Worm (Caenorhabditis elegans) whole organism, L1 larva: ENCODE data around the gene bcf-1.
A peak's percentile ranks its signal among the peaks of the same experiment; 100 is the strongest.

Source experiments
- C16A3.4 ChIP-seq: fragments of 150-350 bp; optimal IDR thresholded peaks from 2 replicates; lab custom pipeline; 2014; ENCODE audit warnings: missing biosample characterization, missing genetic modification characterization
- aha-1 ChIP-seq: fragments of 150-350 bp; optimal IDR thresholded peaks from 2 replicates; lab custom pipeline; 2014; ENCODE audit warnings: missing biosample characterization, missing genetic modification characterization
- alr-1 ChIP-seq: fragments of 200-800 bp; sonication (Bioruptor generic); optimal IDR thresholded peaks from 2 replicates; lab custom pipeline; 2018; ENCODE audit warnings: borderline replicate concordance, mild to moderate bottlenecking, missing genetic modification characterization, missing compliant biosample characterization
- aly-2 ChIP-seq: fragments of 150-350 bp; optimal IDR thresholded peaks from 2 replicates; lab custom pipeline; 2014; ENCODE audit warnings: missing biosample characterization, missing genetic modification characterization
- ama-1 ChIP-seq: fragments of 150-350 bp; optimal IDR thresholded peaks from 2 replicates; lab custom pipeline; 2014
- ceh-63 ChIP-seq: fragments of 200-800 bp; sonication (Bioruptor generic); optimal IDR thresholded peaks from 2 replicates; lab custom pipeline; 2018; ENCODE audit warnings: mild to moderate bottlenecking, missing genetic modification characterization, missing compliant biosample characterization
- ceh-90 ChIP-seq: sonication (generic microtip); optimal IDR thresholded peaks from 2 replicates; lab custom pipeline; 2016; ENCODE audit warnings: missing genetic modification characterization, missing compliant biosample characterization
- ces-1 ChIP-seq: fragments of 150-350 bp; optimal IDR thresholded peaks from 2 replicates; lab custom pipeline; 2014; ENCODE audit warnings: missing biosample characterization, missing genetic modification reagents, missing genetic modification characterization
- efl-1 ChIP-seq, 4 experiments: fragments of 150-350 bp; optimal IDR thresholded peaks in 3 of 4; peaks in 1 of 4; 1 replicate in 1 of 4; 2 replicates in 3 of 4; lab custom pipeline; 2014; ENCODE audit warnings: missing biosample characterization in 2 of 4, missing genetic modification characterization in 2 of 4, missing genetic modification reagents in 2 of 4
- efl-3 ChIP-seq: fragments of 200-800 bp; sonication (Bioruptor generic); optimal IDR thresholded peaks from 2 replicates; lab custom pipeline; 2018; ENCODE audit warnings: mild to moderate bottlenecking, missing genetic modification characterization, missing compliant biosample characterization
- egl-13 ChIP-seq: sonication (generic microtip); optimal IDR thresholded peaks from 2 replicates; lab custom pipeline; 2016; ENCODE audit warnings: missing genotype, missing genetic modification reagents, missing genetic modification characterization, missing compliant biosample characterization
- elt-2 ChIP-seq: sonication (generic microtip); optimal IDR thresholded peaks from 2 replicates; lab custom pipeline; 2016; ENCODE audit warnings: missing genetic modification characterization, mild to moderate bottlenecking, inconsistent platforms, missing compliant biosample characterization, missing genetic modification reagents
- elt-3 ChIP-seq, 6 experiments: fragments of 150-350 bp in 1 of 6; sonication (generic microtip); optimal IDR thresholded peaks; 2 replicates each; lab custom pipeline; 2017 to 2018; ENCODE audit warnings: missing biosample characterization in 6 of 6, missing genetic modification characterization in 6 of 6, inconsistent platforms in 1 of 6
- ets-5 ChIP-seq: fragments of 200-800 bp; sonication (Bioruptor generic); IDR thresholded peaks from 2 replicates; pipeline ENCODE4 v1.3.6; 2022; ENCODE audit warnings: missing genetic modification characterization, missing compliant biosample characterization
- fkh-10 ChIP-seq: sonication (generic microtip); optimal IDR thresholded peaks from 2 replicates; lab custom pipeline; 2017; ENCODE audit warnings: missing biosample characterization, missing genetic modification reagents, missing genetic modification characterization
- fos-1 ChIP-seq: fragments of 150-350 bp; optimal IDR thresholded peaks from 2 replicates; lab custom pipeline; 2014; ENCODE audit warnings: missing biosample characterization, missing genetic modification characterization
- hlh-17 ChIP-seq: fragments of 200-800 bp; sonication (Bioruptor generic); optimal IDR thresholded peaks from 2 replicates; lab custom pipeline; 2018; ENCODE audit warnings: missing genetic modification characterization, mild to moderate bottlenecking, missing compliant biosample characterization, moderate library complexity, borderline replicate concordance
- hlh-4 ChIP-seq: sonication (generic microtip); optimal IDR thresholded peaks from 2 replicates; lab custom pipeline; 2016; ENCODE audit warnings: mild to moderate bottlenecking, missing genetic modification characterization, missing compliant biosample characterization
- hpl-2 ChIP-seq: fragments of 150-350 bp; optimal IDR thresholded peaks from 2 replicates; lab custom pipeline; 2014; ENCODE audit warnings: missing biosample characterization, missing genetic modification reagents, missing genetic modification characterization
- irx-1 ChIP-seq: sonication (generic microtip); optimal IDR thresholded peaks from 2 replicates; lab custom pipeline; 2016; ENCODE audit warnings: missing genetic modification characterization, missing compliant biosample characterization
- isw-1 ChIP-seq: fragments of 200-800 bp; sonication (Bioruptor generic); IDR thresholded peaks from 2 replicates; pipeline ENCODE4 v1.3.6; 2022; ENCODE audit warnings: missing genetic modification characterization, missing compliant biosample characterization
- lin-14 ChIP-seq: fragments of 200-800 bp; sonication (Bioruptor generic); optimal IDR thresholded peaks from 2 replicates; lab custom pipeline; 2018; ENCODE audit warnings: mild to moderate bottlenecking, missing genetic modification characterization, moderate library complexity, missing compliant biosample characterization
- lin-35 ChIP-seq, 2 experiments: fragments of 150-350 bp; optimal IDR thresholded peaks; 2 replicates each; lab custom pipeline; 2014; ENCODE audit warnings: missing biosample characterization in 2 of 2, missing genetic modification characterization in 2 of 2, missing genetic modification reagents in 2 of 2
- lin-39 ChIP-seq: fragments of 150-350 bp; optimal IDR thresholded peaks from 2 replicates; lab custom pipeline; 2014; ENCODE audit warnings: missing biosample characterization, missing genetic modification reagents, missing genetic modification characterization
- lir-3 ChIP-seq: sonication (generic microtip); optimal IDR thresholded peaks from 2 replicates; lab custom pipeline; 2016; ENCODE audit warnings: mild to moderate bottlenecking, missing genetic modification characterization, moderate library complexity, missing compliant biosample characterization; ENCODE audit not compliant: poor library complexity
- lsy-2 ChIP-seq, 2 experiments: fragments of 150-350 bp; optimal IDR thresholded peaks; 2 replicates each; lab custom pipeline; 2014; ENCODE audit warnings: missing biosample characterization in 2 of 2, missing genetic modification characterization in 2 of 2
- mab-9 ChIP-seq: fragments of 200-800 bp; sonication (Bioruptor generic); IDR thresholded peaks from 2 replicates; pipeline ENCODE4 v1.3.6; 2022; ENCODE audit warnings: missing genetic modification reagents, missing genetic modification characterization, missing compliant biosample characterization
- nhr-12 ChIP-seq: sonication (generic microtip); optimal IDR thresholded peaks from 2 replicates; lab custom pipeline; 2017; ENCODE audit warnings: missing biosample characterization, missing genetic modification characterization
- nhr-20 ChIP-seq: sonication (generic microtip); optimal IDR thresholded peaks from 2 replicates; lab custom pipeline; 2016; ENCODE audit warnings: mild to moderate bottlenecking, missing genetic modification characterization, missing compliant biosample characterization
- nhr-28 ChIP-seq: fragments of 150-350 bp; optimal IDR thresholded peaks from 2 replicates; lab custom pipeline; 2014; ENCODE audit warnings: missing biosample characterization, missing genetic modification characterization
- nhr-47 ChIP-seq: sonication (generic microtip); optimal IDR thresholded peaks from 2 replicates; lab custom pipeline; 2016; ENCODE audit warnings: mild to moderate bottlenecking, missing genetic modification characterization, moderate library complexity, missing compliant biosample characterization
- nhr-76 ChIP-seq: sonication (generic microtip); optimal IDR thresholded peaks from 2 replicates; lab custom pipeline; 2017; ENCODE audit warnings: missing biosample characterization, missing genetic modification characterization
- pqm-1 ChIP-seq: sonication (generic microtip); optimal IDR thresholded peaks from 3 replicates; lab custom pipeline; 2017; ENCODE audit warnings: missing biosample characterization, missing genetic modification characterization
- snpc-4 ChIP-seq: fragments of 150-350 bp; optimal IDR thresholded peaks from 2 replicates; lab custom pipeline; 2014; ENCODE audit warnings: missing biosample characterization, missing genetic modification characterization
- sox-4 ChIP-seq: sonication (generic microtip); optimal IDR thresholded peaks from 2 replicates; lab custom pipeline; 2016; ENCODE audit warnings: missing genetic modification characterization, missing compliant biosample characterization
- tbx-2 ChIP-seq: sonication (generic microtip); optimal IDR thresholded peaks from 2 replicates; lab custom pipeline; 2016; ENCODE audit warnings: missing genetic modification characterization, missing compliant biosample characterization
- tlp-1 ChIP-seq: fragments of 150-350 bp; optimal IDR thresholded peaks from 2 replicates; lab custom pipeline; 2014; ENCODE audit warnings: missing biosample characterization, missing genetic modification characterization
- unc-130 ChIP-seq: fragments of 150-350 bp; optimal IDR thresholded peaks from 2 replicates; lab custom pipeline; 2017; ENCODE audit warnings: missing biosample characterization, missing genetic modification characterization, inconsistent platforms
- unc-62 ChIP-seq: fragments of 150-350 bp; optimal IDR thresholded peaks from 2 replicates; lab custom pipeline; 2014; ENCODE audit warnings: missing biosample characterization, missing genetic modification reagents, missing genetic modification characterization
- unc-86 ChIP-seq: sonication (generic microtip); optimal IDR thresholded peaks from 2 replicates; lab custom pipeline; 2016; ENCODE audit warnings: missing genetic modification characterization, missing compliant biosample characterization
- xbp-1 ChIP-seq: sonication (generic microtip); optimal IDR thresholded peaks from 2 replicates; lab custom pipeline; 2016; ENCODE audit warnings: missing genetic modification characterization, missing compliant biosample characterization
- ztf-11 ChIP-seq, 2 experiments: sonication (generic microtip); optimal IDR thresholded peaks; 2 replicates each; lab custom pipeline; 2016 to 2017; ENCODE audit warnings: missing genetic modification characterization in 2 of 2, missing biosample characterization in 1 of 2, missing compliant biosample characterization in 1 of 2
- ztf-4 ChIP-seq: fragments of 150-350 bp; optimal IDR thresholded peaks from 2 replicates; lab custom pipeline; 2014; ENCODE audit warnings: missing biosample characterization, missing genetic modification characterization

Gene bcf-1

DNA sequence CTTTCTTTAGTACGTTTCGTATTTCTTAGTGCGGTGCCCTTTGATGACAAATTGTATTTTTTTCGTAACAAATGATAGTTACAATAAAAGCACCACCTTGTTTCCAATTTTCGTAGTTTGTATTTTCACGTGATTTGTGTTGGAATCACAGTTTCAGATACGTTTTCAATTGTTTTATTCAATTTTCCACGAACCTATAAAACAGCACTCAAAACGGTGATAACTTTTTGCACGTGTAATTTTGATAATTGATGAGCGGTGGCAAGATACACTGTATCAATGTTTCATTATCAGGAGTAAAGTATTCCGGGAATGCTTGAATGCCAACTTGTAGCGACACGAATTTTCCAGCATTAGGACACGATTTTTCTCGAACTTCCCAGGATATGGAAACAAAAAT is 2.6 kb upstream of the bcf-1 start (continued):
- TF ChIP-seq hlh-17 (GFP tag; lab: Kevin White, UChicago) (no peak), isw-1 (no peak), C16A3.4 (no peak), aly-2 (tag; lab: Kevin White, UChicago) (no peak), nhr-47 (tag; lab: Kevin White, UChicago) (no peak)

DNA sequence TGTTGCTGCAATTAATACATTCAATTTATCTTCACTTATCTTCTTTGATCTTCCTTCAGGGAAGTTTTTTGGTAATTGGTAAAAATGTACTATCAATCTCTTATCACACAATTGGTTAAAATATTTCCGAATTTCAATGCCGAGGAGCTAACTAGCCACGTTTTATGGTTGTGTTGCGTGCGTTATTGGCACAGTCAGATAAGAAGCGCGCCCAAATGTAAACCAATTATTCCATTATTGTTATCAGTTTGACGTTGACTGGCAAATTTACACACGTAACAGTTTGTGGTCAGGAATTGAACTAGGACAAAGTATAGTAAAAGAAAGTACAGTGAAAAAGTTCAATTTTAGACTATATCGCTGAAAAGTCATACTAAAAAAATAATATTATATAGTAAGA is 996 bp downstream of the bcf-1 start:
- no peak for TF ChIP-seq nhr-20 (tag; lab: Kevin White, UChicago)
- TF ChIP-seq snpc-4, result no peak
- TF ChIP-seq lin-14 (GFP tag; lab: Kevin White, UChicago), result peak; percentile 17
- TF ChIP-seq unc-86 (tag; lab: Kevin White, UChicago), result no peak
- no peak for TF ChIP-seq nhr-76 (tag; lab: Kevin White, UChicago)
- peak; percentile 77 for TF ChIP-seq elt-2 (tag; lab: Kevin White, UChicago)
- TF ChIP-seq C16A3.4, result no peak
- TF ChIP-seq efl-3, result no peak
- no peak for TF ChIP-seq unc-130
- TF ChIP-seq ceh-63, result no peak
- TF ChIP-seq lin-35 (GFP tag; optimal IDR thresholded peaks at IDR 0.05; lab: Kevin White, UChicago), result peak in 1 of 2 experiments; percentile 32
- TF ChIP-seq sox-4 (tag; lab: Kevin White, UChicago), result no peak
- TF ChIP-seq hpl-2, result no peak
- TF ChIP-seq aha-1 (tag; lab: Kevin White, UChicago), result no peak
- TF ChIP-seq egl-13 (tag; lab: Kevin White, UChicago), result no peak

DNA sequence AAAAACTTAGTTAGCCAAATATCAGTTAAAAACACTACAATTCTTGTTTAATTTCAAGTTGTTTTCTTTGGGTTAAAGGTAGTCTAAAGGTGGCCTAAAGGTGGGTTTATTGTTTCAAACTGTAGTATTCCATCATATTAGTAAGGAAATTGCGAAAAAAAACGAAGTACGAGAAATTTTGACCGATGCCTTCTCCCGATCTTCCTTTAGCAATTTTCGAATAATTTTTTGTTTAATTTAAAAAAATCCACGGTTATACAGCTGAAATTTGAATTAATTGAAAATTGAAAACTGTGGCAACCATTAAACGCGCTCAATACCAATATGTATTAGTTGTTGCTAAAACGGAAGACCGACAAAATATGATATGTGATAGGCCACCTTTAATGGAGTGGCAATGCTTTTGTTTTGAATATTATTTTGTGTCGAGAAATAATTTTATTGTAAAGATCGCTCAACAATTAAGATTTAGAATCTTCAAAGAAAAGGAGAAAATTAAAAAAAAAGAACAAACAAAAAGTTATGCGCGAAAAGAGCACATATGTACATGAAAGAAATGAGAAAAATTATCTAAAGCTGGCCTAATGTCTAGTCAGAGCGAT is 7.5 kb downstream of the bcf-1 start:
- TF ChIP-seq xbp-1 (tag; lab: Kevin White, UChicago) (no peak), aly-2 (tag; lab: Kevin White, UChicago) (peak; percentile 52), lsy-2 (tag; optimal IDR thresholded peaks at IDR 0.05; lab: Kevin White, UChicago) (no peak), unc-86 (tag; lab: Kevin White, UChicago) (no peak), ceh-90 (tag; lab: Kevin White, UChicago) (no peak)

DNA sequence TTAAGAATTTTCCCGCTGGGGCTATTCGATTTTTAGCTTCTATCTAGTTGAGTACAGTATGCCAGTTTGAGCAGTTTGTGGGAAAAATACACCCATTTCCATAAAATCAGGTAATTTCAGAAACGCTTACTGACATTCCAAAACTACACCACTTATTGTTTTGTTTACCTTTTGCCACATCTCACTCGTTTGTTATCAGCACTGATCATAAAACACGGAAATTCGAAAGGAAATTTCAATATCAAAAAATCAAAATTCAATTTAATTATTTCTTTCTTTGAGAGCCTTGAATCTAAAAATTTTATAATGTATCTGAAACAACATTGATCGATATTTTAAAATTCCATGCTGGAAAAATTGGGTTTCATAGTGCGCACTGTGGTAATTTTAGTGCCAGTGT is 8.1 kb downstream of the bcf-1 start:
- TF ChIP-seq efl-1 (optimal IDR thresholded peaks at IDR 0.05; lab: Kevin White, UChicago) (no peak), efl-1 (GFP tag; optimal IDR thresholded peaks at IDR 0.05 in 1 of 2; lab: Kevin White, UChicago) (peak in 1 of 2 experiments; percentile 54), nhr-28 (tag; lab: Kevin White, UChicago) (no peak), unc-130 (no peak), fkh-10 (GFP tag; lab: Kevin White, UChicago) (no peak), ztf-11 (tag; optimal IDR thresholded peaks at IDR 0.05; lab: Kevin White, UChicago) (no peak), nhr-20 (tag; lab: Kevin White, UChicago) (no peak), lin-39 (no peak), ces-1 (GFP tag; lab: Kevin White, UChicago) (no peak), lin-35 (GFP tag; optimal IDR thresholded peaks at IDR 0.05; lab: Kevin White, UChicago) (no peak), nhr-12 (tag; lab: Kevin White, UChicago) (no peak), elt-3 (tag; optimal IDR thresholded peaks at IDR 0.05; lab: Kevin White, UChicago) (no peak), aha-1 (tag; lab: Kevin White, UChicago) (no peak), lsy-2 (tag; optimal IDR thresholded peaks at IDR 0.05; lab: Kevin White, UChicago) (no peak), ztf-4 (tag; lab: Kevin White, UChicago) (no peak), ets-5 (GFP tag; lab: Robert Waterston, UW) (no peak), elt-2 (tag; lab: Kevin White, UChicago) (peak; percentile 22), aly-2 (tag; lab: Kevin White, UChicago) (no peak), hlh-4 (tag; lab: Kevin White, UChicago) (no peak)

DNA sequence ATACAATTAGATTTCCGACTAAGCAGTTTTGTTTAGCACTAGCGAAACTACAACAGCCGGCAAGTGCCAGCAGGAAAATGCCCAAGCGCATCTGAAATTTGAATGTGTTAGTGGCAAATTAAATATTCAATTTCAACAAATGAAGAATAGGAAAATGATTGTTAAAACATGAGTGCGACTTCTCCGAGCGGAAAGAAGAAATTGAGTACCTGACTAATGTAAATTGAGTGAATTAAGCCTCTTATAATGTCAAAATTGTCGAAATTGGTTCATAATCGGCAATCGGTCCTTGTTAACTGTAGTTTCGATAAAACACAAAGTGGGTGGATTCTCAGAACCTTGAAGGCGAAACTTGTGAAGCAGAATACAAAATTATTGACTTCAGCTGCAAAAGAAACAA is 8.8 kb downstream of the bcf-1 start, which contains the start of gene gfi-1:
Gene gfi-1, minus strand, starts transcription at position 101 of the 400 bp plus-strand sequence.
- TF ChIP-seq lir-3, result no peak
- TF ChIP-seq lin-39, result no peak
- no peak for TF ChIP-seq fos-1
- no peak for TF ChIP-seq hpl-2
- no peak for TF ChIP-seq ama-1 (lab: Kevin White, UChicago)
- no peak for TF ChIP-seq aly-2 (tag; lab: Kevin White, UChicago)
- no peak for TF ChIP-seq unc-62 (GFP tag; lab: Kevin White, UChicago)
- no peak for TF ChIP-seq mab-9
- no peak for TF ChIP-seq alr-1 (tag; lab: Kevin White, UChicago)
- no peak for TF ChIP-seq tlp-1 (tag; lab: Kevin White, UChicago)
- no peak for TF ChIP-seq pqm-1
- no peak for TF ChIP-seq ztf-11 (tag; optimal IDR thresholded peaks at IDR 0.05; lab: Kevin White, UChicago)
- no peak for TF ChIP-seq lin-35 (GFP tag; optimal IDR thresholded peaks at IDR 0.05; lab: Kevin White, UChicago)
- no peak for TF ChIP-seq irx-1 (tag; lab: Kevin White, UChicago)
- TF ChIP-seq nhr-20 (tag; lab: Kevin White, UChicago), result no peak
- TF ChIP-seq tbx-2 (tag; lab: Kevin White, UChicago), result no peak
- TF ChIP-seq unc-130, result no peak
